Worm (Caenorhabditis elegans) whole organism, young adult: ENCODE results near the gene M02B7.2.

Experiments used
- B0261.1 ChIP-seq: sonication (generic microtip); optimal IDR thresholded peaks from 2 replicates; lab custom pipeline; 2016; ENCODE audit warnings: mild to moderate bottlenecking, missing genetic modification characterization, moderate library complexity, missing compliant biosample characterization
- C06A6.2 ChIP-seq: fragments of 200-800 bp; sonication (Bioruptor generic); conservative IDR thresholded peaks from 2 replicates; pipeline ENCODE4 v1.3.6; 2022; ENCODE audit warnings: missing genetic modification characterization, missing compliant biosample characterization
- F49E8.2 ChIP-seq: sonication (generic microtip); optimal IDR thresholded peaks from 3 replicates; lab custom pipeline; 2017; ENCODE audit warnings: missing genetic modification characterization, mild to moderate bottlenecking, missing compliant biosample characterization, antibody characterized with exemption, moderate library complexity; ENCODE audit not compliant: insufficient read depth
- T26A5.8 ChIP-seq: sonication (generic microtip); optimal IDR thresholded peaks from 2 replicates; lab custom pipeline; 2016; ENCODE audit warnings: missing genetic modification characterization, missing compliant biosample characterization
- Y56A3A.18 ChIP-seq: fragments of 200-800 bp; sonication (Bioruptor generic); IDR thresholded peaks from 2 replicates; pipeline ENCODE4 v1.3.6; 2022; ENCODE audit warnings: missing genetic modification reagents, missing genetic modification characterization, missing compliant biosample characterization
- ZK185.1 ChIP-seq: sonication (generic microtip); optimal IDR thresholded peaks from 2 replicates; lab custom pipeline; 2016; ENCODE audit warnings: mild to moderate bottlenecking, missing genetic modification characterization, missing compliant biosample characterization; ENCODE audit not compliant: poor library complexity, severe bottlenecking
- atf-7 ChIP-seq: sonication (generic microtip); optimal IDR thresholded peaks from 2 replicates; lab custom pipeline; 2017; ENCODE audit warnings: mild to moderate bottlenecking, missing genetic modification characterization, missing compliant biosample characterization
- attf-3 ChIP-seq: fragments of 200-800 bp; sonication (Bioruptor generic); conservative IDR thresholded peaks from 2 replicates; pipeline ENCODE4 v1.3.6; 2022; ENCODE audit warnings: missing genetic modification reagents, missing genetic modification characterization, missing compliant biosample characterization
- attf-5 ChIP-seq: fragments of 200-800 bp; sonication (Bioruptor generic); optimal IDR thresholded peaks from 2 replicates; lab custom pipeline; 2018; ENCODE audit warnings: mild to moderate bottlenecking, missing genetic modification characterization, missing compliant biosample characterization
- ccch-3 ChIP-seq: fragments of 200-800 bp; sonication (Bioruptor generic); optimal IDR thresholded peaks from 2 replicates; lab custom pipeline; 2018; ENCODE audit warnings: mild to moderate bottlenecking, missing genetic modification characterization, missing compliant biosample characterization
- cebp-1 ChIP-seq, 2 experiments: fragments of 200-800 bp in 1 of 2; sonication (Bioruptor generic) in 1 of 2; sonication (generic microtip) in 1 of 2; IDR thresholded peaks in 1 of 2; optimal IDR thresholded peaks in 1 of 2; 2 replicates each; pipeline versions ENCODE4 v1.3.6 to Lab custom; 2017 to 2022; ENCODE audit warnings: missing compliant biosample characterization in 2 of 2, missing genetic modification characterization in 2 of 2, mild to moderate bottlenecking in 1 of 2, missing genetic modification reagents in 1 of 2, moderate library complexity in 1 of 2
- cebp-2 ChIP-seq: fragments of 200-800 bp; sonication (Bioruptor generic); IDR thresholded peaks from 2 replicates; pipeline ENCODE4 v1.3.6; 2022; ENCODE audit warnings: missing genetic modification characterization, missing compliant biosample characterization
- ceh-27 ChIP-seq: fragments of 200-800 bp; sonication (Bioruptor generic); optimal IDR thresholded peaks from 2 replicates; lab custom pipeline; 2018; ENCODE audit warnings: mild to moderate bottlenecking, missing genetic modification characterization, moderate library complexity, missing compliant biosample characterization
- ceh-58 ChIP-seq: fragments of 200-800 bp; sonication (Bioruptor generic); IDR thresholded peaks from 2 replicates; pipeline ENCODE4 v1.3.6; 2022; ENCODE audit warnings: missing genetic modification characterization, missing compliant biosample characterization
- ceh-79 ChIP-seq: sonication (generic microtip); optimal IDR thresholded peaks from 2 replicates; lab custom pipeline; 2017; ENCODE audit warnings: mild to moderate bottlenecking, missing genetic modification characterization, missing compliant biosample characterization
- die-1 ChIP-seq: sonication (generic microtip); optimal IDR thresholded peaks from 2 replicates; lab custom pipeline; 2016; ENCODE audit warnings: missing genotype, mild to moderate bottlenecking, missing genetic modification characterization, missing compliant biosample characterization
- dox-1 ChIP-seq: fragments of 200-800 bp; sonication (Bioruptor generic); IDR thresholded peaks from 2 replicates; pipeline ENCODE4 v1.3.6; 2022; ENCODE audit warnings: missing genetic modification reagents, missing genetic modification characterization, missing compliant biosample characterization
- egl-18 ChIP-seq: fragments of 200-800 bp; sonication (Bioruptor generic); IDR thresholded peaks from 2 replicates; pipeline ENCODE4 v1.3.6; 2022; ENCODE audit warnings: missing genetic modification reagents, missing genetic modification characterization, missing compliant biosample characterization
- egl-44 ChIP-seq: fragments of 200-800 bp; sonication (Bioruptor generic); IDR thresholded peaks from 2 replicates; pipeline ENCODE4 v1.3.6; 2022; ENCODE audit warnings: missing genetic modification reagents, missing genetic modification characterization, missing compliant biosample characterization
- ets-4 ChIP-seq: fragments of 200-800 bp; sonication (Bioruptor generic); optimal IDR thresholded peaks from 2 replicates; lab custom pipeline; 2018; ENCODE audit warnings: mild to moderate bottlenecking, missing genetic modification characterization, missing compliant biosample characterization
- fkh-3 ChIP-seq: sonication (generic microtip); optimal IDR thresholded peaks from 2 replicates; lab custom pipeline; 2016; ENCODE audit warnings: mild to moderate bottlenecking, missing genetic modification characterization, missing compliant biosample characterization
- hlh-26 ChIP-seq: fragments of 200-800 bp; sonication (Bioruptor generic); conservative IDR thresholded peaks from 2 replicates; pipeline ENCODE4 v1.3.6; 2022; ENCODE audit warnings: missing genetic modification reagents, missing genetic modification characterization, missing compliant biosample characterization
- hmg-1.2 ChIP-seq: fragments of 200-800 bp; sonication (Bioruptor generic); IDR thresholded peaks from 2 replicates; pipeline ENCODE4 v1.3.6; 2022; ENCODE audit warnings: missing genetic modification reagents, missing genetic modification characterization, missing compliant biosample characterization
- hmg-20 ChIP-seq: fragments of 200-800 bp; sonication (Bioruptor generic); IDR thresholded peaks from 2 replicates; pipeline ENCODE4 v1.3.6; 2022; ENCODE audit warnings: missing genetic modification reagents, missing genetic modification characterization, missing compliant biosample characterization
- let-607 ChIP-seq, 2 experiments: fragments of 200-800 bp in 1 of 2; sonication (Bioruptor generic) in 1 of 2; sonication (generic microtip) in 1 of 2; optimal IDR thresholded peaks; 2 replicates each; lab custom pipeline; 2016 to 2018; ENCODE audit warnings: mild to moderate bottlenecking in 2 of 2, missing compliant biosample characterization in 2 of 2, missing genetic modification characterization in 2 of 2, moderate library complexity in 2 of 2, missing genotype in 1 of 2
- lin-35 ChIP-seq, 3 experiments: fragments of 150-350 bp in 2 of 3; sonication (generic microtip) in 1 of 3; optimal IDR thresholded peaks; 2 replicates each; lab custom pipeline; 2014 to 2018; ENCODE audit warnings: missing biosample characterization in 3 of 3, missing genetic modification characterization in 3 of 3, missing genetic modification reagents in 3 of 3
- lin-54 ChIP-seq: fragments of 200-800 bp; sonication (Bioruptor generic); optimal IDR thresholded peaks from 2 replicates; lab custom pipeline; 2018; ENCODE audit warnings: mild to moderate bottlenecking, missing genetic modification characterization, missing compliant biosample characterization
- lir-1 ChIP-seq: fragments of 200-800 bp; sonication (Bioruptor generic); conservative IDR thresholded peaks from 2 replicates; pipeline ENCODE4 v1.3.6; 2022; ENCODE audit warnings: missing genetic modification reagents, missing genetic modification characterization, missing compliant biosample characterization
- madf-3 ChIP-seq: fragments of 200-800 bp; sonication (Bioruptor generic); IDR thresholded peaks from 2 replicates; pipeline ENCODE4 v1.3.6; 2022; ENCODE audit warnings: missing genetic modification reagents, missing genetic modification characterization, missing compliant biosample characterization
- madf-8 ChIP-seq: fragments of 200-800 bp; sonication (Bioruptor generic); conservative IDR thresholded peaks from 2 replicates; pipeline ENCODE4 v1.3.6; 2022; ENCODE audit warnings: missing genetic modification reagents, missing genetic modification characterization, missing compliant biosample characterization
- mcd-1 ChIP-seq: fragments of 200-800 bp; sonication (Bioruptor generic); IDR thresholded peaks from 2 replicates; pipeline ENCODE4 v1.3.6; 2022; ENCODE audit warnings: missing genetic modification reagents, missing genetic modification characterization, missing compliant biosample characterization
- mel-28 ChIP-seq: sonication (generic microtip); optimal IDR thresholded peaks from 2 replicates; lab custom pipeline; 2016; ENCODE audit warnings: borderline replicate concordance, mild to moderate bottlenecking, missing genetic modification characterization, missing compliant biosample characterization
- nfya-1 ChIP-seq: sonication (generic microtip); optimal IDR thresholded peaks from 2 replicates; lab custom pipeline; 2017; ENCODE audit warnings: antibody characterized with exemption, missing compliant biosample characterization, missing genetic modification characterization, borderline replicate concordance; ENCODE audit not compliant: insufficient read depth
- nfya-2 ChIP-seq: fragments of 200-800 bp; sonication (Bioruptor generic); IDR thresholded peaks from 2 replicates; pipeline ENCODE4 v1.3.6; 2022; ENCODE audit warnings: missing genetic modification reagents, missing genetic modification characterization, missing compliant biosample characterization
- pha-4 ChIP-seq: fragments of 150-350 bp; sonication (generic microtip); optimal IDR thresholded peaks from 2 replicates; lab custom pipeline; 2014; ENCODE audit warnings: missing biosample characterization, missing genetic modification reagents, missing genetic modification characterization
- rcor-1 ChIP-seq: fragments of 200-800 bp; sonication (Bioruptor generic); IDR thresholded peaks from 2 replicates; pipeline ENCODE4 v1.3.6; 2022; ENCODE audit warnings: missing genetic modification reagents, missing genetic modification characterization, missing compliant biosample characterization
- rec-8 ChIP-seq, 2 experiments: sonication (generic microtip); optimal IDR thresholded peaks; 2 replicates each; lab custom pipeline; 2016; ENCODE audit warnings: mild to moderate bottlenecking in 2 of 2, missing genetic modification characterization in 2 of 2, missing genetic modification reagents in 2 of 2, missing genotype in 2 of 2, missing biosample characterization in 1 of 2, missing compliant biosample characterization in 1 of 2, moderate library complexity in 1 of 2
- snpc-1.3 ChIP-seq: sonication (generic microtip); optimal IDR thresholded peaks from 2 replicates; lab custom pipeline; 2017; ENCODE audit warnings: missing genetic modification characterization, mild to moderate bottlenecking, missing compliant biosample characterization, antibody characterized with exemption, moderate library complexity, missing genotype, missing genetic modification reagents; ENCODE audit not compliant: insufficient read depth
- snpc-3.4 ChIP-seq: sonication (generic microtip); optimal IDR thresholded peaks from 2 replicates; lab custom pipeline; 2017; ENCODE audit warnings: missing genetic modification characterization, mild to moderate bottlenecking, missing compliant biosample characterization, antibody characterized with exemption, moderate library complexity, missing genotype, missing genetic modification reagents
- snpc-4 ChIP-seq, 5 experiments: fragments of 150-350 bp in 1 of 5; sonication (generic microtip) in 4 of 5; optimal IDR thresholded peaks; 2 replicates each; lab custom pipeline; 2014 to 2018; ENCODE audit warnings: missing genetic modification characterization in 5 of 5, missing biosample characterization in 3 of 5, antibody characterized with exemption in 2 of 5, mild to moderate bottlenecking in 2 of 5, missing compliant biosample characterization in 2 of 5, missing genotype in 2 of 5, moderate library complexity in 2 of 5, missing genetic modification reagents in 1 of 5
- somi-1 ChIP-seq: fragments of 200-800 bp; sonication (Bioruptor generic); optimal IDR thresholded peaks from 2 replicates; lab custom pipeline; 2018; ENCODE audit warnings: mild to moderate bottlenecking, missing genetic modification characterization, missing compliant biosample characterization
- sptf-2 ChIP-seq: fragments of 200-800 bp; sonication (Bioruptor generic); optimal IDR thresholded peaks from 2 replicates; lab custom pipeline; 2018; ENCODE audit warnings: mild to moderate bottlenecking, missing genetic modification characterization, missing compliant biosample characterization
- tbx-9 ChIP-seq: sonication (generic microtip); optimal IDR thresholded peaks from 2 replicates; lab custom pipeline; 2016; ENCODE audit warnings: borderline replicate concordance, missing genetic modification characterization, inconsistent platforms, missing compliant biosample characterization
- unc-130 ChIP-seq: sonication (generic microtip); optimal IDR thresholded peaks from 2 replicates; lab custom pipeline; 2016; ENCODE audit warnings: missing genetic modification reagents, missing genetic modification characterization, missing compliant biosample characterization
- xnd-1 ChIP-seq: sonication (generic microtip); optimal IDR thresholded peaks from 2 replicates; lab custom pipeline; 2016; ENCODE audit warnings: missing genotype, missing genetic modification reagents, missing genetic modification characterization, missing compliant biosample characterization
- ztf-3 ChIP-seq: fragments of 200-800 bp; sonication (Bioruptor generic); optimal IDR thresholded peaks from 2 replicates; lab custom pipeline; 2018; ENCODE audit warnings: mild to moderate bottlenecking, missing genetic modification characterization, missing compliant biosample characterization

M02B7.2 gene

DNA sequence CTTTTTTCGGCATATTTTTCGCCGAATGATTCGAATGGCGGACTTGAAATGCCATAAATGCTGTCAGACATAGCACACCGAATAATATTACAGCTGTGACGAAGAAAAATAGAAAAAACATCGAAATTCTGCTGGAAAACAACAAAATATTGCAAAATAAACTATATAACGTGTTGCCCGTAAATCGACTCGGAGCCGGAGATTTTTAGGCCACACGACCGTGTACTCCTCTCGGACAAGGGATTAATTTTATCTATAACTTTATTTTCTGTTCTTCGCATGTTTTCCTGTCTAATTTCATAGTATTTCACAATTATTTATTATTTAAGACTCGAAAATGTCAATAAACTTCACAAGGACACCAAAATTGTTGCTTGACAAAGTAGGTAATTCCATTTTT, at the start of gene M02B7.2, which contains the start of gene algn-14:
M02B7.2 (plus strand) TSS at position 330 of the 400 bp plus-strand sequence.
algn-14 (minus strand) TSS at position 175 of the 400 bp plus-strand sequence.
- no peak for TF ChIP-seq ZK185.1 (tag; lab: Kevin White, UChicago)
- no peak for TF ChIP-seq die-1 (tag; lab: Kevin White, UChicago)
- TF ChIP-seq sptf-2 (GFP tag; lab: Kevin White, UChicago): no peak
- TF ChIP-seq attf-5 (GFP tag; lab: Kevin White, UChicago): peak; percentile 0
- peak in 1 of 2 experiments; percentile 42 for TF ChIP-seq let-607 (tag; optimal IDR thresholded peaks at IDR 0.05; lab: Kevin White, UChicago)
- no peak; the same call in 1 of the 2 replicates for TF ChIP-seq rcor-1 (GFP tag; lab: Robert Waterston, UW)
- TF ChIP-seq hlh-26 (GFP tag; lab: Robert Waterston, UW): no peak
- no peak for TF ChIP-seq fkh-3 (tag; lab: Kevin White, UChicago)
- TF ChIP-seq dox-1 (GFP tag; lab: Robert Waterston, UW): no peak; the same call in 1 of the 2 replicates
- no peak for TF ChIP-seq ztf-3 (GFP tag; lab: Kevin White, UChicago)
- TF ChIP-seq hmg-20 (GFP tag; lab: Robert Waterston, UW): no peak
- TF ChIP-seq ceh-58 (GFP tag; lab: Robert Waterston, UW): no peak
- no peak for TF ChIP-seq lin-35 (GFP tag; optimal IDR thresholded peaks at IDR 0.05; lab: Kevin White, UChicago)
- TF ChIP-seq snpc-4 (GFP tag; optimal IDR thresholded peaks at IDR 0.05; lab: Kevin White, UChicago): no peak
- TF ChIP-seq snpc-4 (tag; optimal IDR thresholded peaks at IDR 0.05; lab: Kevin White, UChicago): peak in 1 of 4 experiments; percentile 5
- TF ChIP-seq lir-1: no peak
- no peak for TF ChIP-seq tbx-9
- no peak for TF ChIP-seq Y56A3A.18 (GFP tag; lab: Robert Waterston, UW)
- peak; percentile 37 for TF ChIP-seq ceh-27 (GFP tag; lab: Kevin White, UChicago)
- TF ChIP-seq B0261.1 (tag; lab: Kevin White, UChicago): no peak
- no peak for TF ChIP-seq egl-18 (GFP tag; lab: Robert Waterston, UW)
- no peak for TF ChIP-seq pha-4
- no peak for TF ChIP-seq cebp-2 (GFP tag; lab: Robert Waterston, UW)
- no peak for TF ChIP-seq F49E8.2 (tag; lab: Kevin White, UChicago)
- no peak for TF ChIP-seq ceh-79 (tag; lab: Kevin White, UChicago)
- TF ChIP-seq atf-7 (tag; lab: Kevin White, UChicago): no peak
- TF ChIP-seq hmg-1.2: peak; percentile 30; the same call in 1 of the 2 replicates
- TF ChIP-seq xnd-1 (tag; lab: Kevin White, UChicago): no peak
- no peak for TF ChIP-seq madf-3
- TF ChIP-seq ccch-3 (GFP tag; lab: Kevin White, UChicago): no peak
- TF ChIP-seq T26A5.8 (tag; lab: Kevin White, UChicago): no peak
- TF ChIP-seq snpc-1.3 (tag; lab: Kevin White, UChicago): no peak
- TF ChIP-seq nfya-2: no peak
- no peak for TF ChIP-seq egl-44
- no peak for TF ChIP-seq nfya-1 (tag; lab: Kevin White, UChicago)
- TF ChIP-seq snpc-3.4: no peak
- TF ChIP-seq mcd-1 (GFP tag; lab: Robert Waterston, UW): peak; percentile 50; the same call in 1 of the 2 replicates
- no peak for TF ChIP-seq cebp-1 (GFP tag; IDR thresholded peaks at IDR 0.05; lab: Robert Waterston, UW)
- TF ChIP-seq cebp-1 (tag; optimal IDR thresholded peaks at IDR 0.05; lab: Kevin White, UChicago): peak; percentile 63
- TF ChIP-seq C06A6.2 (GFP tag; lab: Robert Waterston, UW): no peak
- TF ChIP-seq lin-54: no peak
- TF ChIP-seq madf-8 (GFP tag; lab: Robert Waterston, UW): no peak
- TF ChIP-seq unc-130: peak; percentile 71
- 0 out of 2 replicates have a peak, but pooled peaks have one; percentile 23 for TF ChIP-seq attf-3 (GFP tag; lab: Robert Waterston, UW)
- TF ChIP-seq rec-8 (tag; optimal IDR thresholded peaks at IDR 0.05; lab: Kevin White, UChicago): peak in 1 of 2 experiments; percentile 1
- TF ChIP-seq ets-4: no peak
- no peak for TF ChIP-seq somi-1 (GFP tag; lab: Kevin White, UChicago)
- TF ChIP-seq mel-28 (tag; lab: Kevin White, UChicago): no peak
